Worm (Caenorhabditis elegans) whole organism, L4 larva: ENCODE results near the gene M162.7.
A peak's percentile ranks its signal among the peaks of the same experiment; 100 is the strongest.

ENCODE experiments used
- F49E8.2 ChIP-seq: sonication (generic microtip); optimal IDR thresholded peaks from 2 replicates; lab custom pipeline; 2016; ENCODE audit warnings: missing compliant biosample characterization, mild to moderate bottlenecking, missing genetic modification characterization, borderline replicate concordance
- T26A8.4 ChIP-seq: fragments of 200-800 bp; sonication (Bioruptor generic); IDR thresholded peaks from 2 replicates; pipeline ENCODE4 v1.3.6; 2022; ENCODE audit warnings: missing genetic modification characterization, missing compliant biosample characterization
- Y48G9A.11 ChIP-seq: fragments of 200-800 bp; sonication (Bioruptor generic); IDR thresholded peaks from 2 replicates; pipeline ENCODE4 v1.3.6; 2022; ENCODE audit warnings: missing genetic modification reagents, missing genetic modification characterization, missing compliant biosample characterization
- Y75B8A.6 ChIP-seq: fragments of 200-800 bp; sonication (Bioruptor generic); IDR thresholded peaks from 2 replicates; pipeline ENCODE4 v1.3.6; 2022; ENCODE audit warnings: missing genetic modification reagents, missing genetic modification characterization, missing compliant biosample characterization
- aha-1 ChIP-seq: fragments of 150-350 bp; peaks from one replicate; lab custom pipeline; 2014; ENCODE audit warnings: missing biosample characterization, missing genetic modification characterization
- arid-1 ChIP-seq: fragments of 200-800 bp; sonication (Bioruptor generic); conservative IDR thresholded peaks from 2 replicates; pipeline ENCODE4 v1.3.6; 2022; ENCODE audit warnings: missing genetic modification reagents, missing genetic modification characterization, missing compliant biosample characterization
- ceh-28 ChIP-seq: fragments of 150-350 bp; optimal IDR thresholded peaks from 2 replicates; lab custom pipeline; 2014; ENCODE audit warnings: missing biosample characterization, missing genetic modification reagents, missing genetic modification characterization
- ceh-62 ChIP-seq: sonication (generic microtip); optimal IDR thresholded peaks from 2 replicates; lab custom pipeline; 2017; ENCODE audit warnings: missing biosample characterization, missing genetic modification characterization
- ceh-82 ChIP-seq: sonication (generic microtip); optimal IDR thresholded peaks from 2 replicates; lab custom pipeline; 2017; ENCODE audit warnings: missing biosample characterization, missing genetic modification characterization
- ctbp-1 ChIP-seq: fragments of 200-800 bp; sonication (Bioruptor generic); IDR thresholded peaks from 2 replicates; pipeline ENCODE4 v1.3.6; 2022; ENCODE audit warnings: missing genetic modification reagents, missing genetic modification characterization, missing compliant biosample characterization
- daf-16 ChIP-seq, 3 experiments: sonication (generic microtip); optimal IDR thresholded peaks; 2 replicates each; lab custom pipeline; 2016 to 2017; ENCODE audit warnings: missing genetic modification characterization in 3 of 3, missing genetic modification reagents in 3 of 3, mild to moderate bottlenecking in 2 of 3, missing compliant biosample characterization in 2 of 3, missing biosample characterization in 1 of 3, moderate library complexity in 1 of 3
- daf-19 ChIP-seq: fragments of 200-800 bp; sonication (Bioruptor generic); conservative IDR thresholded peaks from 2 replicates; pipeline ENCODE4 v1.3.6; 2022; ENCODE audit warnings: missing genetic modification characterization, missing compliant biosample characterization
- dmd-6 ChIP-seq: fragments of 200-800 bp; sonication (Bioruptor generic); IDR thresholded peaks from 2 replicates; pipeline ENCODE4 v1.3.6; 2022; ENCODE audit warnings: missing genetic modification reagents, missing genetic modification characterization, missing compliant biosample characterization
- dmd-8 ChIP-seq: fragments of 200-800 bp; sonication (Bioruptor generic); IDR thresholded peaks from 2 replicates; pipeline ENCODE4 v1.3.6; 2022; ENCODE audit warnings: missing genetic modification characterization, missing compliant biosample characterization
- dpl-1 ChIP-seq: fragments of 150-350 bp; optimal IDR thresholded peaks from 2 replicates; lab custom pipeline; 2014; ENCODE audit warnings: missing biosample characterization, missing genetic modification reagents, missing genetic modification characterization
- duxl-1 ChIP-seq: sonication (generic microtip); optimal IDR thresholded peaks from 2 replicates; lab custom pipeline; 2016; ENCODE audit warnings: mild to moderate bottlenecking, missing genetic modification characterization, moderate library complexity, missing compliant biosample characterization; ENCODE audit not compliant: poor library complexity
- fos-1 ChIP-seq: fragments of 150-350 bp; optimal IDR thresholded peaks from 2 replicates; lab custom pipeline; 2014; ENCODE audit warnings: missing biosample characterization, missing genetic modification characterization
- hif-1 ChIP-seq, 2 experiments: sonication (generic microtip); optimal IDR thresholded peaks; 2 replicates each; lab custom pipeline; 2016 to 2017; ENCODE audit warnings: missing compliant biosample characterization in 2 of 2, missing genetic modification characterization in 2 of 2, missing genetic modification reagents in 2 of 2, missing genotype in 2 of 2, mild to moderate bottlenecking in 1 of 2
- hlh-11 ChIP-seq: fragments of 200-800 bp; sonication (Bioruptor generic); optimal IDR thresholded peaks from 2 replicates; lab custom pipeline; 2018; ENCODE audit warnings: mild to moderate bottlenecking, missing genetic modification characterization, missing compliant biosample characterization
- hlh-30 ChIP-seq: sonication (generic microtip); optimal IDR thresholded peaks from 2 replicates; lab custom pipeline; 2017; ENCODE audit warnings: antibody characterized with exemption, mild to moderate bottlenecking, missing genetic modification characterization, missing compliant biosample characterization; ENCODE audit not compliant: insufficient read depth
- lim-7 ChIP-seq: fragments of 200-800 bp; sonication (Bioruptor generic); IDR thresholded peaks from 2 replicates; pipeline ENCODE4 v1.3.6; 2022; ENCODE audit warnings: missing genetic modification characterization, missing compliant biosample characterization
- lin-1 ChIP-seq: fragments of 200-800 bp; sonication (Bioruptor generic); IDR thresholded peaks from 2 replicates; pipeline ENCODE4 v1.3.6; 2022; ENCODE audit warnings: missing genetic modification reagents, missing genetic modification characterization, missing compliant biosample characterization
- lin-29 ChIP-seq: fragments of 200-800 bp; sonication (Bioruptor generic); IDR thresholded peaks from 2 replicates; pipeline ENCODE4 v1.3.6; 2022; ENCODE audit warnings: missing genetic modification reagents, missing genetic modification characterization, missing compliant biosample characterization
- lin-38 ChIP-seq: fragments of 200-800 bp; sonication (Bioruptor generic); IDR thresholded peaks from 2 replicates; pipeline ENCODE4 v1.3.6; 2022; ENCODE audit warnings: missing genetic modification reagents, missing genetic modification characterization, missing compliant biosample characterization
- lsy-2 ChIP-seq, 2 experiments: fragments of 150-350 bp in 1 of 2; sonication (generic microtip) in 1 of 2; optimal IDR thresholded peaks; 2 replicates each; lab custom pipeline; 2014 to 2017; ENCODE audit warnings: missing biosample characterization in 2 of 2, missing genetic modification characterization in 2 of 2
- mdt-29 ChIP-seq: fragments of 200-800 bp; sonication (Bioruptor generic); IDR thresholded peaks from 2 replicates; pipeline ENCODE4 v1.3.6; 2022; ENCODE audit warnings: missing genetic modification reagents, missing genetic modification characterization, missing compliant biosample characterization
- mxl-3 ChIP-seq: fragments of 200-800 bp; sonication (Bioruptor generic); optimal IDR thresholded peaks from 2 replicates; lab custom pipeline; 2018; ENCODE audit warnings: mild to moderate bottlenecking, missing genetic modification characterization, missing compliant biosample characterization
- nhr-111 ChIP-seq: fragments of 200-800 bp; sonication (Bioruptor generic); optimal IDR thresholded peaks from 2 replicates; lab custom pipeline; 2018; ENCODE audit warnings: mild to moderate bottlenecking, missing genetic modification characterization, missing compliant biosample characterization
- nhr-6 ChIP-seq: fragments of 150-350 bp; optimal IDR thresholded peaks from 2 replicates; lab custom pipeline; 2014; ENCODE audit warnings: missing biosample characterization, missing genetic modification characterization
- nhr-77 ChIP-seq: fragments of 150-350 bp; optimal IDR thresholded peaks from 2 replicates; lab custom pipeline; 2014; ENCODE audit warnings: missing biosample characterization, missing genetic modification characterization
- pha-4 ChIP-seq, 2 experiments: fragments of 150-350 bp in 1 of 2; fragments of 200-800 bp in 1 of 2; sonication (Bioruptor generic) in 1 of 2; IDR thresholded peaks in 1 of 2; optimal IDR thresholded peaks in 1 of 2; 2 replicates each; pipeline versions ENCODE4 v1.3.6 to Lab custom; 2014 to 2022; ENCODE audit warnings: missing genetic modification characterization in 2 of 2, missing genetic modification reagents in 2 of 2, missing biosample characterization in 1 of 2, missing compliant biosample characterization in 1 of 2
- php-3 ChIP-seq: fragments of 200-800 bp; sonication (Bioruptor generic); IDR thresholded peaks from 2 replicates; pipeline ENCODE4 v1.3.6; 2022; ENCODE audit warnings: missing genetic modification reagents, missing genetic modification characterization, missing compliant biosample characterization
- pqm-1 ChIP-seq: sonication (generic microtip); optimal IDR thresholded peaks from 2 replicates; lab custom pipeline; 2017; ENCODE audit warnings: missing biosample characterization, missing genetic modification characterization
- rbr-2 ChIP-seq: sonication (generic microtip); optimal IDR thresholded peaks from 2 replicates; lab custom pipeline; 2016; ENCODE audit warnings: missing genotype, missing genetic modification characterization, missing compliant biosample characterization
- set-16 ChIP-seq: fragments of 200-800 bp; sonication (Bioruptor generic); IDR thresholded peaks from 2 replicates; pipeline ENCODE4 v1.3.6; 2022; ENCODE audit warnings: missing genetic modification reagents, missing genetic modification characterization, missing compliant biosample characterization
- unc-130 ChIP-seq: sonication (generic microtip); optimal IDR thresholded peaks from 2 replicates; lab custom pipeline; 2016; ENCODE audit warnings: missing genetic modification reagents, missing genetic modification characterization, missing compliant biosample characterization
- unc-39 ChIP-seq: sonication (generic microtip); optimal IDR thresholded peaks from 2 replicates; lab custom pipeline; 2017; ENCODE audit warnings: missing biosample characterization, missing genetic modification characterization
- unc-62 ChIP-seq, 3 experiments: fragments of 150-350 bp in 1 of 3; sonication (generic microtip); optimal IDR thresholded peaks in 2 of 3; peaks in 1 of 3; 1 replicate in 1 of 3; 2 replicates in 2 of 3; lab custom pipeline; 2014 to 2017; ENCODE audit warnings: missing biosample characterization in 3 of 3, missing genetic modification characterization in 3 of 3, missing genetic modification reagents in 3 of 3, missing genotype in 1 of 3
- zip-2 ChIP-seq: fragments of 150-350 bp; optimal IDR thresholded peaks from 2 replicates; lab custom pipeline; 2014; ENCODE audit warnings: missing biosample characterization, missing genetic modification characterization

The M162.7 gene

ce11 chrV:19770837-19771236, 24.0 kb downstream of the M162.7 start:
- peak; percentile 49 for TF ChIP-seq unc-130 (GFP tag; lab: Kevin White, UChicago)

- TF ChIP-seq duxl-1 (peak; percentile 54), lin-29 (GFP tag; lab: Robert Waterston, UW) (no peak)
- TF ChIP-seq, all 104 proteins: peak for 1
Observed at ce11 chrV:19767719-19768118, 27.1 kb downstream of the M162.7 start.

- TF ChIP-seq ceh-28 (tag; lab: Kevin White, UChicago): no peak
- no peak for TF ChIP-seq unc-62 (GFP tag; optimal IDR thresholded peaks at IDR 0.05 in 1 of 2; lab: Kevin White, UChicago)
- TF ChIP-seq unc-62 (tag; optimal IDR thresholded peaks at IDR 0.05; lab: Kevin White, UChicago): no peak
- TF ChIP-seq aha-1: peak; percentile 42
Observed at ce11 chrV:19760751-19761150, 34.1 kb downstream of the M162.7 start, which contains the start of gene M162.5. M162.5 (plus strand) TSS chrV:19761051.

ce11 chrV:19759282-19759681, 35.5 kb downstream of the M162.7 start:
- peak; percentile 77 for TF ChIP-seq aha-1
- peak; percentile 77 for TF ChIP-seq set-16 (GFP tag; lab: Robert Waterston, UW)
- no peak for TF ChIP-seq ceh-28 (tag; lab: Kevin White, UChicago)

ce11 chrV:19756253-19756652, 38.6 kb downstream of the M162.7 start, which contains the start of gene W04E12.9:
W04E12.9 (plus strand) TSS chrV:19756553.
- TF ChIP-seq nhr-111 (GFP tag; lab: Kevin White, UChicago) (no peak), mdt-29 (GFP tag; lab: Robert Waterston, UW) (no peak), unc-130 (GFP tag; lab: Kevin White, UChicago) (no peak), fos-1 (tag; lab: Kevin White, UChicago) (no peak)

ce11 chrV:19755260-19755659, 39.6 kb downstream of the M162.7 start, which contains the start of gene clec-50:
clec-50 (minus strand) TSS chrV:19755368.
- no peak for TF ChIP-seq fos-1 (tag; lab: Kevin White, UChicago)
- peak; percentile 80 for TF ChIP-seq php-3 (GFP tag; lab: Robert Waterston, UW)
- TF ChIP-seq ceh-62 (tag; lab: Kevin White, UChicago): no peak
- TF ChIP-seq ceh-28 (tag; lab: Kevin White, UChicago): no peak
- TF ChIP-seq daf-19: no peak
- TF ChIP-seq arid-1: no peak
- no peak for TF ChIP-seq unc-39
- TF ChIP-seq nhr-6 (tag; lab: Kevin White, UChicago): no peak
- TF ChIP-seq pha-4 (GFP tag; IDR thresholded peaks at IDR 0.05; lab: Robert Waterston, UW): no peak
- TF ChIP-seq pha-4 (tag; optimal IDR thresholded peaks at IDR 0.05; lab: Kevin White, UChicago): no peak
- no peak for TF ChIP-seq T26A8.4 (GFP tag; lab: Robert Waterston, UW)
- no peak for TF ChIP-seq hlh-30 (tag; lab: Kevin White, UChicago)
- TF ChIP-seq lim-7 (GFP tag; lab: Robert Waterston, UW): no peak
- no peak for TF ChIP-seq dmd-8 (GFP tag; lab: Robert Waterston, UW)
- TF ChIP-seq Y75B8A.6: no peak
- TF ChIP-seq lsy-2 (tag; optimal IDR thresholded peaks at IDR 0.05; lab: Kevin White, UChicago): no peak
- TF ChIP-seq dpl-1 (GFP tag; lab: Kevin White, UChicago): no peak
- TF ChIP-seq hlh-11: peak; percentile 68
- no peak for TF ChIP-seq ceh-82 (tag; lab: Kevin White, UChicago)
- TF ChIP-seq Y48G9A.11 (GFP tag; lab: Robert Waterston, UW): no peak
- peak; percentile 89 for TF ChIP-seq mxl-3 (GFP tag; lab: Kevin White, UChicago)
- no peak for TF ChIP-seq rbr-2 (tag; lab: Kevin White, UChicago)
- TF ChIP-seq zip-2 (tag; lab: Kevin White, UChicago): no peak
- no peak for TF ChIP-seq hif-1 (tag; optimal IDR thresholded peaks at IDR 0.05; lab: Kevin White, UChicago)
- peak; percentile 25 for TF ChIP-seq nhr-77 (tag; lab: Kevin White, UChicago)
- TF ChIP-seq lin-1: 0 out of 2 replicates have a peak, but pooled peaks have one; percentile 14
- TF ChIP-seq pqm-1 (tag; lab: Kevin White, UChicago): peak; percentile 84
- no peak for TF ChIP-seq F49E8.2 (tag; lab: Kevin White, UChicago)
- TF ChIP-seq ctbp-1 (GFP tag; lab: Robert Waterston, UW): no peak
- TF ChIP-seq lin-38: no peak
- TF ChIP-seq dmd-6: peak; percentile 95
- TF ChIP-seq daf-16 (GFP tag; optimal IDR thresholded peaks at IDR 0.05; lab: Kevin White, UChicago): no peak
- peak; percentile 51 for TF ChIP-seq daf-16 (tag; optimal IDR thresholded peaks at IDR 0.05; lab: Kevin White, UChicago)
